Worm (Caenorhabditis elegans) whole organism, late embryonic: ENCODE measurements around the gene srlf-15.

ENCODE experiments used
- fax-1 ChIP-seq: sonication (generic microtip); optimal IDR thresholded peaks from 2 replicates; lab custom pipeline; 2016; ENCODE audit warnings: missing genotype, missing genetic modification characterization, missing compliant biosample characterization
- hlh-13 ChIP-seq: fragments of 200-800 bp; sonication (Bioruptor generic); optimal IDR thresholded peaks from 2 replicates; lab custom pipeline; 2018; ENCODE audit warnings: mild to moderate bottlenecking, missing genetic modification characterization, missing compliant biosample characterization
- mec-3 ChIP-seq: sonication (generic microtip); optimal IDR thresholded peaks from 2 replicates; lab custom pipeline; 2016; ENCODE audit warnings: borderline replicate concordance, missing genetic modification characterization, missing compliant biosample characterization
- syd-9 ChIP-seq: sonication (generic microtip); optimal IDR thresholded peaks from 2 replicates; lab custom pipeline; 2016; ENCODE audit warnings: mild to moderate bottlenecking, missing genetic modification characterization, moderate library complexity, missing compliant biosample characterization

DNA sequence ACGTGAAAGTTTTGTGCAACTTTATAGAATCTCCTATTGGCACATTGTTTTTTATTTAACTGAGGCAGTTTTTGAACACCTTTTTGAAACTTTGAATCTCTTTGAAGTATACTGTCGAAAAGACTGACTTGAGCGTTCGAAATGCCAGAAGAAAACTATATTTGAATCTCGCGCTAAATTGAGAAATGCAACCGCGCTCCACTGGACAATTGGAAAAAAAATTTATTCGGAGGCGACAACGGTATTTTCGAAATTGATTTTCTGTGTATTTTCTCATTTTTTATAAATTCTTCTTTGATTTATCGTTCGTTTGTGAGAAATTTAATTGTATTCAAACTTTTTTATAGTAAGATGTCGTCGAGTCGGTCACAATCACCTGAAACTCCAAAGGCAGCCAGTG is 13.9 kb upstream of the srlf-15 start, which contains the start of gene let-858:
- TF ChIP-seq mec-3 (tag; lab: Kevin White, UChicago): no peak
- TF ChIP-seq hlh-13 (GFP tag; lab: Kevin White, UChicago): no peak
- TF ChIP-seq fax-1: no peak
- TF ChIP-seq syd-9 (tag; lab: Kevin White, UChicago): no peak
